Worm (Caenorhabditis elegans) whole organism, young adult: ENCODE results near the gene tir-1.

Source experiments
- C06A6.2 ChIP-seq: fragments of 200-800 bp; sonication (Bioruptor generic); conservative IDR thresholded peaks from 2 replicates; pipeline ENCODE4 v1.3.6; 2022; ENCODE audit warnings: missing genetic modification characterization, missing compliant biosample characterization
- F10E7.11 ChIP-seq: sonication (generic microtip); optimal IDR thresholded peaks from 2 replicates; lab custom pipeline; 2017; ENCODE audit warnings: mild to moderate bottlenecking, missing genetic modification characterization, moderate library complexity, missing compliant biosample characterization
- F33H1.4 ChIP-seq: fragments of 200-800 bp; sonication (Bioruptor generic); IDR thresholded peaks from 2 replicates; pipeline ENCODE4 v1.3.6; 2022; ENCODE audit warnings: missing genetic modification reagents, missing genetic modification characterization, missing compliant biosample characterization
- F52B5.7 ChIP-seq: sonication (generic microtip); optimal IDR thresholded peaks from 2 replicates; lab custom pipeline; 2016; ENCODE audit warnings: mild to moderate bottlenecking, missing genetic modification characterization, missing compliant biosample characterization
- Y53G8AR.9 ChIP-seq: fragments of 200-800 bp; sonication (Bioruptor generic); conservative IDR thresholded peaks from 2 replicates; pipeline ENCODE4 v1.3.6; 2022; ENCODE audit warnings: missing genetic modification reagents, missing genetic modification characterization, missing compliant biosample characterization
- Y56A3A.18 ChIP-seq: fragments of 200-800 bp; sonication (Bioruptor generic); IDR thresholded peaks from 2 replicates; pipeline ENCODE4 v1.3.6; 2022; ENCODE audit warnings: missing genetic modification reagents, missing genetic modification characterization, missing compliant biosample characterization
- Y95B8A.8 ChIP-seq: fragments of 200-800 bp; sonication (Bioruptor generic); IDR thresholded peaks from 2 replicates; pipeline ENCODE4 v1.3.6; 2022; ENCODE audit warnings: missing genetic modification reagents, missing genetic modification characterization, missing compliant biosample characterization
- ZK185.1 ChIP-seq: sonication (generic microtip); optimal IDR thresholded peaks from 2 replicates; lab custom pipeline; 2016; ENCODE audit warnings: mild to moderate bottlenecking, missing genetic modification characterization, missing compliant biosample characterization; ENCODE audit not compliant: poor library complexity, severe bottlenecking
- ama-1 ChIP-seq, 3 experiments: fragments of 150-350 bp in 1 of 3; sonication (generic microtip) in 2 of 3; optimal IDR thresholded peaks; 2 replicates each; lab custom pipeline; 2014 to 2018; ENCODE audit warnings: missing biosample characterization in 2 of 3, missing genetic modification characterization in 2 of 3, missing genetic modification reagents in 2 of 3
- atf-7 ChIP-seq: sonication (generic microtip); optimal IDR thresholded peaks from 2 replicates; lab custom pipeline; 2017; ENCODE audit warnings: mild to moderate bottlenecking, missing genetic modification characterization, missing compliant biosample characterization
- attf-3 ChIP-seq: fragments of 200-800 bp; sonication (Bioruptor generic); conservative IDR thresholded peaks from 2 replicates; pipeline ENCODE4 v1.3.6; 2022; ENCODE audit warnings: missing genetic modification reagents, missing genetic modification characterization, missing compliant biosample characterization
- attf-5 ChIP-seq: fragments of 200-800 bp; sonication (Bioruptor generic); optimal IDR thresholded peaks from 2 replicates; lab custom pipeline; 2018; ENCODE audit warnings: mild to moderate bottlenecking, missing genetic modification characterization, missing compliant biosample characterization
- cebp-1 ChIP-seq, 2 experiments: fragments of 200-800 bp in 1 of 2; sonication (Bioruptor generic) in 1 of 2; sonication (generic microtip) in 1 of 2; IDR thresholded peaks in 1 of 2; optimal IDR thresholded peaks in 1 of 2; 2 replicates each; pipeline versions ENCODE4 v1.3.6 to Lab custom; 2017 to 2022; ENCODE audit warnings: missing compliant biosample characterization in 2 of 2, missing genetic modification characterization in 2 of 2, mild to moderate bottlenecking in 1 of 2, missing genetic modification reagents in 1 of 2, moderate library complexity in 1 of 2
- ceh-58 ChIP-seq: fragments of 200-800 bp; sonication (Bioruptor generic); IDR thresholded peaks from 2 replicates; pipeline ENCODE4 v1.3.6; 2022; ENCODE audit warnings: missing genetic modification characterization, missing compliant biosample characterization
- die-1 ChIP-seq: sonication (generic microtip); optimal IDR thresholded peaks from 2 replicates; lab custom pipeline; 2016; ENCODE audit warnings: missing genotype, mild to moderate bottlenecking, missing genetic modification characterization, missing compliant biosample characterization
- dox-1 ChIP-seq: fragments of 200-800 bp; sonication (Bioruptor generic); IDR thresholded peaks from 2 replicates; pipeline ENCODE4 v1.3.6; 2022; ENCODE audit warnings: missing genetic modification reagents, missing genetic modification characterization, missing compliant biosample characterization
- egl-44 ChIP-seq: fragments of 200-800 bp; sonication (Bioruptor generic); IDR thresholded peaks from 2 replicates; pipeline ENCODE4 v1.3.6; 2022; ENCODE audit warnings: missing genetic modification reagents, missing genetic modification characterization, missing compliant biosample characterization
- hlh-12 ChIP-seq: sonication (generic microtip); optimal IDR thresholded peaks from 2 replicates; lab custom pipeline; 2016; ENCODE audit warnings: missing genetic modification characterization, missing compliant biosample characterization
- hmg-1.2 ChIP-seq: fragments of 200-800 bp; sonication (Bioruptor generic); IDR thresholded peaks from 2 replicates; pipeline ENCODE4 v1.3.6; 2022; ENCODE audit warnings: missing genetic modification reagents, missing genetic modification characterization, missing compliant biosample characterization
- hmg-20 ChIP-seq: fragments of 200-800 bp; sonication (Bioruptor generic); IDR thresholded peaks from 2 replicates; pipeline ENCODE4 v1.3.6; 2022; ENCODE audit warnings: missing genetic modification reagents, missing genetic modification characterization, missing compliant biosample characterization
- hrde-1 ChIP-seq: sonication (generic microtip); optimal IDR thresholded peaks from 2 replicates; lab custom pipeline; 2016; ENCODE audit warnings: missing genetic modification characterization, mild to moderate bottlenecking, missing compliant biosample characterization, moderate library complexity, missing genotype, missing genetic modification reagents, borderline replicate concordance
- hsf-1 ChIP-seq: fragments of 200-800 bp; sonication (Bioruptor generic); IDR thresholded peaks from 2 replicates; pipeline ENCODE4 v1.3.6; 2022; ENCODE audit warnings: missing genetic modification reagents, missing genetic modification characterization, missing compliant biosample characterization
- lag-1 ChIP-seq: fragments of 200-800 bp; sonication (Bioruptor generic); IDR thresholded peaks from 2 replicates; pipeline ENCODE4 v1.3.6; 2022; ENCODE audit warnings: missing genetic modification reagents, missing genetic modification characterization, missing compliant biosample characterization
- let-526 ChIP-seq: fragments of 200-800 bp; sonication (Bioruptor generic); IDR thresholded peaks from 2 replicates; pipeline ENCODE4 v1.3.6; 2022; ENCODE audit warnings: missing genetic modification reagents, missing genetic modification characterization, missing compliant biosample characterization
- let-607 ChIP-seq, 2 experiments: fragments of 200-800 bp in 1 of 2; sonication (Bioruptor generic) in 1 of 2; sonication (generic microtip) in 1 of 2; optimal IDR thresholded peaks; 2 replicates each; lab custom pipeline; 2016 to 2018; ENCODE audit warnings: mild to moderate bottlenecking in 2 of 2, missing compliant biosample characterization in 2 of 2, missing genetic modification characterization in 2 of 2, moderate library complexity in 2 of 2, missing genotype in 1 of 2
- madf-10 ChIP-seq: sonication (generic microtip); optimal IDR thresholded peaks from 2 replicates; lab custom pipeline; 2016; ENCODE audit warnings: mild to moderate bottlenecking, missing genetic modification characterization, missing compliant biosample characterization
- madf-3 ChIP-seq: fragments of 200-800 bp; sonication (Bioruptor generic); IDR thresholded peaks from 2 replicates; pipeline ENCODE4 v1.3.6; 2022; ENCODE audit warnings: missing genetic modification reagents, missing genetic modification characterization, missing compliant biosample characterization
- nfya-1 ChIP-seq: sonication (generic microtip); optimal IDR thresholded peaks from 2 replicates; lab custom pipeline; 2017; ENCODE audit warnings: antibody characterized with exemption, missing compliant biosample characterization, missing genetic modification characterization, borderline replicate concordance; ENCODE audit not compliant: insufficient read depth
- nhr-120 ChIP-seq: fragments of 200-800 bp; sonication (Bioruptor generic); IDR thresholded peaks from 2 replicates; pipeline ENCODE4 v1.3.6; 2022; ENCODE audit warnings: missing genetic modification characterization, missing compliant biosample characterization
- nhr-179 ChIP-seq: sonication (generic microtip); optimal IDR thresholded peaks from 2 replicates; lab custom pipeline; 2016; ENCODE audit warnings: mild to moderate bottlenecking, missing genetic modification characterization, missing compliant biosample characterization
- nhr-80 ChIP-seq: sonication (generic microtip); optimal IDR thresholded peaks from 2 replicates; lab custom pipeline; 2016; ENCODE audit warnings: missing genetic modification characterization, missing compliant biosample characterization
- nhr-90 ChIP-seq: sonication (generic microtip); optimal IDR thresholded peaks from 2 replicates; lab custom pipeline; 2016; ENCODE audit warnings: missing genotype, mild to moderate bottlenecking, missing genetic modification characterization, missing compliant biosample characterization
- rec-8 ChIP-seq, 2 experiments: sonication (generic microtip); optimal IDR thresholded peaks; 2 replicates each; lab custom pipeline; 2016; ENCODE audit warnings: mild to moderate bottlenecking in 2 of 2, missing genetic modification characterization in 2 of 2, missing genetic modification reagents in 2 of 2, missing genotype in 2 of 2, missing biosample characterization in 1 of 2, missing compliant biosample characterization in 1 of 2, moderate library complexity in 1 of 2
- repo-1 ChIP-seq: sonication (generic microtip); optimal IDR thresholded peaks from 2 replicates; lab custom pipeline; 2017; ENCODE audit warnings: mild to moderate bottlenecking, missing genetic modification characterization, missing compliant biosample characterization
- sea-2 ChIP-seq: fragments of 200-800 bp; sonication (Bioruptor generic); IDR thresholded peaks from 2 replicates; pipeline ENCODE4 v1.3.6; 2022; ENCODE audit warnings: missing genetic modification characterization, missing compliant biosample characterization
- snpc-3.4 ChIP-seq: sonication (generic microtip); optimal IDR thresholded peaks from 2 replicates; lab custom pipeline; 2017; ENCODE audit warnings: missing genetic modification characterization, mild to moderate bottlenecking, missing compliant biosample characterization, antibody characterized with exemption, moderate library complexity, missing genotype, missing genetic modification reagents
- snpc-4 ChIP-seq, 5 experiments: fragments of 150-350 bp in 1 of 5; sonication (generic microtip) in 4 of 5; optimal IDR thresholded peaks; 2 replicates each; lab custom pipeline; 2014 to 2018; ENCODE audit warnings: missing genetic modification characterization in 5 of 5, missing biosample characterization in 3 of 5, antibody characterized with exemption in 2 of 5, mild to moderate bottlenecking in 2 of 5, missing compliant biosample characterization in 2 of 5, missing genotype in 2 of 5, moderate library complexity in 2 of 5, missing genetic modification reagents in 1 of 5
- tbx-9 ChIP-seq: sonication (generic microtip); optimal IDR thresholded peaks from 2 replicates; lab custom pipeline; 2016; ENCODE audit warnings: borderline replicate concordance, missing genetic modification characterization, inconsistent platforms, missing compliant biosample characterization
- zfh-2 ChIP-seq: fragments of 200-800 bp; sonication (Bioruptor generic); conservative IDR thresholded peaks from 2 replicates; pipeline ENCODE4 v1.3.6; 2022; ENCODE audit warnings: missing genetic modification reagents, missing genetic modification characterization, missing compliant biosample characterization
- ztf-25 ChIP-seq: fragments of 200-800 bp; sonication (Bioruptor generic); IDR thresholded peaks from 2 replicates; pipeline ENCODE4 v1.3.6; 2022; ENCODE audit warnings: missing genetic modification reagents, missing genetic modification characterization, missing compliant biosample characterization

Gene tir-1

ce11 chrIII:3874895-3875294 lies 26.5 kb downstream of the tir-1 start:
- TF ChIP-seq nhr-80 (tag; lab: Kevin White, UChicago) (peak; percentile 40), let-607 (tag; optimal IDR thresholded peaks at IDR 0.05; lab: Kevin White, UChicago) (peak; percentile 47 to 82), egl-44 (GFP tag; lab: Robert Waterston, UW) (0 out of 2 replicates have a peak, but pooled peaks have one; percentile 14), Y53G8AR.9 (GFP tag; lab: Robert Waterston, UW) (0 out of 2 replicates have a peak, but pooled peaks have one; percentile 26), nfya-1 (tag; lab: Kevin White, UChicago) (no peak), zfh-2 (GFP tag; lab: Robert Waterston, UW) (no peak)

ce11 chrIII:3874492-3874891 lies 26.9 kb downstream of the tir-1 start:
- 0 out of 2 replicates have a peak, but pooled peaks have one; percentile 49 for TF ChIP-seq ztf-25 (GFP tag; lab: Robert Waterston, UW)
- no peak for TF ChIP-seq atf-7
- peak; percentile 16; the same call in 1 of the 2 replicates for TF ChIP-seq cebp-1 (GFP tag; IDR thresholded peaks at IDR 0.05; lab: Robert Waterston, UW)
- peak; percentile 78 for TF ChIP-seq cebp-1 (tag; optimal IDR thresholded peaks at IDR 0.05; lab: Kevin White, UChicago)
- no peak for TF ChIP-seq hmg-20 (GFP tag; lab: Robert Waterston, UW)
- TF ChIP-seq hsf-1 (GFP tag; lab: Robert Waterston, UW) = 0 out of 2 replicates have a peak, but pooled peaks have one; percentile 14

- TF ChIP-seq hmg-20 (GFP tag; lab: Robert Waterston, UW) (no peak), nhr-179 (tag; lab: Kevin White, UChicago) (no peak), die-1 (tag; lab: Kevin White, UChicago) (no peak), hmg-1.2 (peak; percentile 46; the same call in 1 of the 2 replicates), tbx-9 (no peak), rec-8 (tag; optimal IDR thresholded peaks at IDR 0.05; lab: Kevin White, UChicago) (no peak), F33H1.4 (no peak), ceh-58 (GFP tag; lab: Robert Waterston, UW) (no peak), C06A6.2 (GFP tag; lab: Robert Waterston, UW) (no peak), nhr-120 (GFP tag; lab: Robert Waterston, UW) (no peak), lag-1 (no peak), attf-3 (GFP tag; lab: Robert Waterston, UW) (no peak), ama-1 (optimal IDR thresholded peaks at IDR 0.05; lab: Kevin White, UChicago) (no peak), ama-1 (GFP tag; optimal IDR thresholded peaks at IDR 0.05; lab: Kevin White, UChicago) (no peak), dox-1 (GFP tag; lab: Robert Waterston, UW) (no peak; the same call in 1 of the 2 replicates), madf-3 (0 out of 2 replicates have a peak, but pooled peaks have one; percentile 5), hlh-12 (tag; lab: Kevin White, UChicago) (no peak), ZK185.1 (no peak), zfh-2 (GFP tag; lab: Robert Waterston, UW) (peak; percentile 90), F52B5.7 (tag; lab: Kevin White, UChicago) (no peak), Y53G8AR.9 (GFP tag; lab: Robert Waterston, UW) (no peak), repo-1 (tag; lab: Kevin White, UChicago) (no peak), cebp-1 (GFP tag; IDR thresholded peaks at IDR 0.05; lab: Robert Waterston, UW) (no peak), cebp-1 (tag; optimal IDR thresholded peaks at IDR 0.05; lab: Kevin White, UChicago) (peak; percentile 58), Y56A3A.18 (GFP tag; lab: Robert Waterston, UW) (no peak), nhr-90 (tag; lab: Kevin White, UChicago) (no peak), snpc-3.4 (tag; lab: Kevin White, UChicago) (no peak), egl-44 (GFP tag; lab: Robert Waterston, UW) (no peak), let-526 (GFP tag; lab: Robert Waterston, UW) (no peak), sea-2 (no peak), madf-10 (tag; lab: Kevin White, UChicago) (no peak), snpc-4 (GFP tag; optimal IDR thresholded peaks at IDR 0.05; lab: Kevin White, UChicago) (no peak), snpc-4 (tag; optimal IDR thresholded peaks at IDR 0.05; lab: Kevin White, UChicago) (peak in 2 of 4 experiments; percentile 10 to 15), nfya-1 (tag; lab: Kevin White, UChicago) (no peak), attf-5 (GFP tag; lab: Kevin White, UChicago) (peak; percentile 31), hrde-1 (no peak), Y95B8A.8 (GFP tag; lab: Robert Waterston, UW) (0 out of 2 replicates have a peak, but pooled peaks have one; percentile 39), F10E7.11 (no peak)
These were observed 28.0 kb downstream of the tir-1 start for ce11 chrIII:3873424-3873823.
